Worm (Caenorhabditis elegans) whole organism, mixed stage, embryonic: Measurements from ENCODE around the gene lgc-32.

ENCODE experiments used
- M03D4.4 ChIP-seq: sonication (generic microtip); optimal IDR thresholded peaks from 2 replicates; lab custom pipeline; 2017; ENCODE audit warnings: mild to moderate bottlenecking, missing genetic modification characterization, missing compliant biosample characterization
- mep-1 ChIP-seq: fragments of 150-350 bp; optimal IDR thresholded peaks from 2 replicates; lab custom pipeline; 2017; ENCODE audit warnings: missing biosample characterization, missing genetic modification reagents, missing genetic modification characterization, inconsistent platforms
- nhr-2 ChIP-seq: fragments of 150-350 bp; optimal IDR thresholded peaks from 2 replicates; lab custom pipeline; 2014; ENCODE audit warnings: missing biosample characterization, missing genetic modification characterization
- nhr-28 ChIP-seq: fragments of 150-350 bp; optimal IDR thresholded peaks from 2 replicates; lab custom pipeline; 2014; ENCODE audit warnings: missing biosample characterization, missing genetic modification characterization
- sem-2 ChIP-seq: fragments of 200-800 bp; sonication (Bioruptor generic); optimal IDR thresholded peaks from 2 replicates; lab custom pipeline; 2018; ENCODE audit warnings: mild to moderate bottlenecking, missing genetic modification characterization, missing compliant biosample characterization
- unc-39 ChIP-seq: fragments of 150-350 bp; optimal IDR thresholded peaks from 2 replicates; lab custom pipeline; 2014; ENCODE audit warnings: missing biosample characterization, missing genetic modification characterization
- unc-62 ChIP-seq: fragments of 150-350 bp; optimal IDR thresholded peaks from 2 replicates; lab custom pipeline; 2014; ENCODE audit warnings: missing biosample characterization, missing genetic modification reagents, missing genetic modification characterization

DNA sequence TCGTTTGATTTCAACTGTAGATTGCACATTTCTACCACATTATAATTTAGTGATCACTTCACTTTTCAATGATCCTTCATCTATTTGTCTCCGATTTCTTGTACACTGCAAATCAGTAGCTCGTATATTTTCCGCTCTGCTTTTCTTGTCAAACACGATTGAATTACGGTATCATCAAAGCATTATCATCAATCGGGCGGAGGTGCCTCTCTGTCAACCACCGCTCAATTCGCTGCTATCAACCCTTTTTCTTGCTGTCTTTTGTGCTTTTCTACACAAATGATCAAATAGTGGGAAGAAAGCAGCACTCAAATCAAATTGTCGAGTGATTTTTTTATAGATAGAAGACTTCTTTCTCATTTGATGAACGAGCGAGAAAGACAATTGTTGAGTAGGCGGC, 34.3 kb upstream of the lgc-32 start:
- TF ChIP-seq nhr-2 (tag; lab: Kevin White, UChicago) (no peak), nhr-28 (tag; lab: Kevin White, UChicago) (no peak), unc-39 (tag; lab: Kevin White, UChicago) (no peak), M03D4.4 (tag; lab: Kevin White, UChicago) (no peak), unc-62 (GFP tag; lab: Kevin White, UChicago) (no peak), mep-1 (tag; lab: Kevin White, UChicago) (no peak), sem-2 (GFP tag; lab: Kevin White, UChicago) (no peak)
